Worm (Caenorhabditis elegans) whole organism, mixed stage, embryonic: ENCODE measurements around the gene cst-1.

Source experiments
- M03D4.4 ChIP-seq: sonication (generic microtip); optimal IDR thresholded peaks from 2 replicates; lab custom pipeline; 2017; ENCODE audit warnings: mild to moderate bottlenecking, missing genetic modification characterization, missing compliant biosample characterization
- elt-3 ChIP-seq: fragments of 150-350 bp; optimal IDR thresholded peaks from 2 replicates; lab custom pipeline; 2014; ENCODE audit warnings: missing biosample characterization, missing genetic modification characterization
- flh-1 ChIP-seq: fragments of 200-800 bp; sonication (Bioruptor generic); optimal IDR thresholded peaks from 2 replicates; lab custom pipeline; 2018; ENCODE audit warnings: mild to moderate bottlenecking, missing genetic modification characterization, moderate library complexity, missing compliant biosample characterization
- lin-13 ChIP-seq: fragments of 150-350 bp; optimal IDR thresholded peaks from 2 replicates; lab custom pipeline; 2014; ENCODE audit warnings: missing biosample characterization, missing genetic modification characterization
- nhr-237 ChIP-seq: fragments of 150-350 bp; optimal IDR thresholded peaks from 2 replicates; lab custom pipeline; 2014; ENCODE audit warnings: missing biosample characterization, missing genetic modification characterization
- nhr-28 ChIP-seq: fragments of 150-350 bp; optimal IDR thresholded peaks from 2 replicates; lab custom pipeline; 2014; ENCODE audit warnings: missing biosample characterization, missing genetic modification characterization
- pha-4 ChIP-seq: fragments of 150-350 bp; optimal IDR thresholded peaks from 2 replicates; lab custom pipeline; 2018; ENCODE audit warnings: missing biosample characterization, missing genetic modification reagents, missing genetic modification characterization
- snpc-4 ChIP-seq: fragments of 150-350 bp; optimal IDR thresholded peaks from 2 replicates; lab custom pipeline; 2014; ENCODE audit warnings: missing biosample characterization, missing genetic modification characterization
- unc-39 ChIP-seq: fragments of 150-350 bp; optimal IDR thresholded peaks from 2 replicates; lab custom pipeline; 2014; ENCODE audit warnings: missing biosample characterization, missing genetic modification characterization
- unc-62 ChIP-seq: fragments of 150-350 bp; optimal IDR thresholded peaks from 2 replicates; lab custom pipeline; 2014; ENCODE audit warnings: missing biosample characterization, missing genetic modification reagents, missing genetic modification characterization

- TF ChIP-seq nhr-237 (tag; lab: Kevin White, UChicago) (no peak), unc-62 (GFP tag; lab: Kevin White, UChicago) (no peak), lin-13 (no peak), M03D4.4 (no peak), nhr-28 (no peak), snpc-4 (tag; lab: Kevin White, UChicago) (no peak), flh-1 (no peak), unc-39 (tag; lab: Kevin White, UChicago) (no peak), elt-3 (tag; lab: Kevin White, UChicago) (no peak), pha-4 (no peak)
Measured at ce11 chrX:4362522-4362921, 23.1 kb downstream of the cst-1 start, which contains the start of gene F14H12.7.
